Worm (Caenorhabditis elegans) whole organism, L2 larva: ENCODE data around the gene hsp-6.

Source experiments
- ZK546.5 ChIP-seq: sonication (generic microtip); optimal IDR thresholded peaks from 2 replicates; lab custom pipeline; 2017; ENCODE audit warnings: missing biosample characterization, missing genetic modification characterization
- aly-2 ChIP-seq: fragments of 150-350 bp; optimal IDR thresholded peaks from 2 replicates; lab custom pipeline; 2014; ENCODE audit warnings: missing biosample characterization, missing genetic modification characterization
- lin-39 ChIP-seq: fragments of 150-350 bp; optimal IDR thresholded peaks from 2 replicates; lab custom pipeline; 2014; ENCODE audit warnings: missing biosample characterization, missing genetic modification reagents, missing genetic modification characterization
- lsy-2 ChIP-seq, 2 experiments: fragments of 150-350 bp in 1 of 2; sonication (generic microtip) in 1 of 2; optimal IDR thresholded peaks; 2 replicates each; lab custom pipeline; 2014 to 2017; ENCODE audit warnings: missing biosample characterization in 2 of 2, missing genetic modification characterization in 2 of 2
- mab-5 ChIP-seq: fragments of 150-350 bp; optimal IDR thresholded peaks from 2 replicates; lab custom pipeline; 2014; ENCODE audit warnings: missing biosample characterization, missing genetic modification characterization
- mdl-1 ChIP-seq, 2 experiments: fragments of 150-350 bp in 1 of 2; sonication (generic microtip) in 1 of 2; optimal IDR thresholded peaks; 2 replicates each; lab custom pipeline; 2017; ENCODE audit warnings: missing biosample characterization in 2 of 2, missing genetic modification characterization in 2 of 2
- nhr-10 ChIP-seq: sonication (generic microtip); optimal IDR thresholded peaks from 2 replicates; lab custom pipeline; 2017; ENCODE audit warnings: missing biosample characterization, missing genetic modification characterization
- nhr-237 ChIP-seq: fragments of 150-350 bp; optimal IDR thresholded peaks from 2 replicates; lab custom pipeline; 2014; ENCODE audit warnings: missing biosample characterization, missing genetic modification characterization
- nhr-6 ChIP-seq: fragments of 150-350 bp; optimal IDR thresholded peaks from 2 replicates; lab custom pipeline; 2014; ENCODE audit warnings: missing biosample characterization, missing genetic modification characterization
- nhr-77 ChIP-seq: fragments of 150-350 bp; optimal IDR thresholded peaks from 2 replicates; lab custom pipeline; 2014; ENCODE audit warnings: missing biosample characterization, missing genetic modification characterization
- sma-9 ChIP-seq, 2 experiments: fragments of 150-350 bp in 1 of 2; sonication (generic microtip) in 1 of 2; optimal IDR thresholded peaks; 2 replicates each; lab custom pipeline; 2014 to 2016; ENCODE audit warnings: missing genetic modification characterization in 2 of 2, mild to moderate bottlenecking in 1 of 2, missing biosample characterization in 1 of 2, missing compliant biosample characterization in 1 of 2, missing genetic modification reagents in 1 of 2, moderate library complexity in 1 of 2
- snpc-4 ChIP-seq: fragments of 150-350 bp; optimal IDR thresholded peaks from 2 replicates; lab custom pipeline; 2014; ENCODE audit warnings: missing biosample characterization, missing genetic modification characterization
- unc-62 ChIP-seq: fragments of 150-350 bp; optimal IDR thresholded peaks from 2 replicates; lab custom pipeline; 2014; ENCODE audit warnings: missing biosample characterization, missing genetic modification reagents, missing genetic modification characterization

DNA sequence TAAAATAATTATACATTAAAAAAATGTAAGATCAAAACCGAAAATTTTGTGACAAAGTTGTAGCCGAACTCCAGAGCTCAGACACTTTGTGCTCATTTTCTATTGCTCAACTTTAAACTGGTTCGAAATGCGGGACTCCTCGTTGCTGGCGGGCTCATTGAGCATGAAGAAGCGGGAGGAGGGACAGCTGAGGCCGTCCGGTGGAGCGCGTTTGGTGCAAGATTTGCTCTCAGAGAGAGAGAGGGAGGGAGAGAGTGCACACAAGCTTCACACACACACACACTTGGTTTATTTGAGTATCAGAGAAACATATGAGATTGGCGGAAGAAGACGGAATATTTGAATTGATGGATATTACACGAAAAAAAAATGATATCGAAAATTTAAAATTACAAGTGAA, 15.9 kb downstream of the hsp-6 start:
- TF ChIP-seq nhr-10 (tag; lab: Kevin White, UChicago): no peak
- TF ChIP-seq sma-9 (GFP tag; optimal IDR thresholded peaks at IDR 0.05; lab: Kevin White, UChicago): no peak
- TF ChIP-seq sma-9 (tag; optimal IDR thresholded peaks at IDR 0.05; lab: Kevin White, UChicago): no peak
- TF ChIP-seq nhr-6 (tag; lab: Kevin White, UChicago): no peak
- TF ChIP-seq unc-62 (GFP tag; lab: Kevin White, UChicago): no peak
- TF ChIP-seq mdl-1 (tag; optimal IDR thresholded peaks at IDR 0.05; lab: Kevin White, UChicago): no peak
- no peak for TF ChIP-seq snpc-4 (tag; lab: Kevin White, UChicago)
- peak in 1 of 2 experiments; percentile 55 for TF ChIP-seq lsy-2 (tag; optimal IDR thresholded peaks at IDR 0.05; lab: Kevin White, UChicago)
- no peak for TF ChIP-seq lin-39 (tag; lab: Kevin White, UChicago)
- no peak for TF ChIP-seq mab-5 (tag; lab: Kevin White, UChicago)
- TF ChIP-seq aly-2 (tag; lab: Kevin White, UChicago): no peak
- TF ChIP-seq nhr-237: no peak
- TF ChIP-seq nhr-77 (tag; lab: Kevin White, UChicago): no peak
- TF ChIP-seq ZK546.5 (tag; lab: Kevin White, UChicago): no peak
